Worm (Caenorhabditis elegans) whole organism, mixed stage, embryonic: Measurements from ENCODE around the gene acp-2.

Experiments
- M03D4.4 ChIP-seq: sonication (generic microtip); optimal IDR thresholded peaks from 2 replicates; lab custom pipeline; 2017; ENCODE audit warnings: mild to moderate bottlenecking, missing genetic modification characterization, missing compliant biosample characterization
- bed-3 ChIP-seq: fragments of 200-800 bp; sonication (Bioruptor generic); optimal IDR thresholded peaks from 3 replicates; lab custom pipeline; 2018; ENCODE audit warnings: mild to moderate bottlenecking, missing genetic modification characterization, moderate library complexity, missing compliant biosample characterization
- blmp-1 ChIP-seq: fragments of 150-350 bp; optimal IDR thresholded peaks from 2 replicates; lab custom pipeline; 2014; ENCODE audit warnings: missing biosample characterization, missing genetic modification characterization
- ceh-39 ChIP-seq: fragments of 150-350 bp; optimal IDR thresholded peaks from 2 replicates; lab custom pipeline; 2014; ENCODE audit warnings: missing biosample characterization, missing genetic modification characterization
- ceh-43 ChIP-seq: fragments of 200-800 bp; sonication (Bioruptor generic); optimal IDR thresholded peaks from 2 replicates; lab custom pipeline; 2018; ENCODE audit warnings: mild to moderate bottlenecking, missing genetic modification characterization, moderate library complexity, missing compliant biosample characterization
- ceh-83 ChIP-seq: fragments of 200-800 bp; sonication (Bioruptor generic); optimal IDR thresholded peaks from 2 replicates; lab custom pipeline; 2018; ENCODE audit warnings: mild to moderate bottlenecking, missing genetic modification characterization, missing compliant biosample characterization
- ces-1 ChIP-seq: fragments of 150-350 bp; optimal IDR thresholded peaks from 2 replicates; lab custom pipeline; 2014; ENCODE audit warnings: missing biosample characterization, missing genetic modification reagents, missing genetic modification characterization
- cnd-1 ChIP-seq: fragments of 200-800 bp; sonication (Bioruptor generic); optimal IDR thresholded peaks from 2 replicates; lab custom pipeline; 2018; ENCODE audit warnings: mild to moderate bottlenecking, missing genetic modification characterization, missing compliant biosample characterization
- drap-1 ChIP-seq: fragments of 200-800 bp; sonication (Bioruptor generic); optimal IDR thresholded peaks from 3 replicates; lab custom pipeline; 2018; ENCODE audit warnings: mild to moderate bottlenecking, missing genetic modification characterization, missing compliant biosample characterization
- elt-1 ChIP-seq: sonication (generic microtip); optimal IDR thresholded peaks from 2 replicates; lab custom pipeline; 2017; ENCODE audit warnings: missing genetic modification characterization, mild to moderate bottlenecking, missing compliant biosample characterization, antibody characterized with exemption, moderate library complexity, borderline replicate concordance; ENCODE audit not compliant: insufficient read depth
- elt-3 ChIP-seq: fragments of 150-350 bp; optimal IDR thresholded peaks from 2 replicates; lab custom pipeline; 2014; ENCODE audit warnings: missing biosample characterization, missing genetic modification characterization
- flh-1 ChIP-seq: fragments of 200-800 bp; sonication (Bioruptor generic); optimal IDR thresholded peaks from 2 replicates; lab custom pipeline; 2018; ENCODE audit warnings: mild to moderate bottlenecking, missing genetic modification characterization, moderate library complexity, missing compliant biosample characterization
- ham-2 ChIP-seq: fragments of 200-800 bp; sonication (Bioruptor generic); optimal IDR thresholded peaks from 2 replicates; lab custom pipeline; 2018; ENCODE audit warnings: mild to moderate bottlenecking, missing genetic modification characterization, missing compliant biosample characterization
- hlh-1 ChIP-seq: fragments of 150-350 bp; optimal IDR thresholded peaks from 2 replicates; lab custom pipeline; 2014; ENCODE audit warnings: missing biosample characterization, missing genetic modification reagents, missing genetic modification characterization
- lin-13 ChIP-seq: fragments of 150-350 bp; optimal IDR thresholded peaks from 2 replicates; lab custom pipeline; 2014; ENCODE audit warnings: missing biosample characterization, missing genetic modification characterization
- lin-32 ChIP-seq: fragments of 200-800 bp; sonication (Bioruptor generic); optimal IDR thresholded peaks from 2 replicates; lab custom pipeline; 2018; ENCODE audit warnings: mild to moderate bottlenecking, missing genetic modification characterization, missing compliant biosample characterization
- lsy-2 ChIP-seq: fragments of 150-350 bp; optimal IDR thresholded peaks from 2 replicates; lab custom pipeline; 2014; ENCODE audit warnings: missing biosample characterization, missing genetic modification characterization
- mab-5 ChIP-seq: fragments of 150-350 bp; optimal IDR thresholded peaks from 2 replicates; lab custom pipeline; 2014; ENCODE audit warnings: missing biosample characterization, missing genetic modification characterization
- mep-1 ChIP-seq: fragments of 150-350 bp; optimal IDR thresholded peaks from 2 replicates; lab custom pipeline; 2017; ENCODE audit warnings: missing biosample characterization, missing genetic modification reagents, missing genetic modification characterization, inconsistent platforms
- mls-2 ChIP-seq: sonication (generic microtip); optimal IDR thresholded peaks from 2 replicates; lab custom pipeline; 2016; ENCODE audit warnings: mild to moderate bottlenecking, missing genetic modification characterization, moderate library complexity, missing compliant biosample characterization
- nhr-12 ChIP-seq: fragments of 150-350 bp; optimal IDR thresholded peaks from 2 replicates; lab custom pipeline; 2014; ENCODE audit warnings: missing biosample characterization, missing genetic modification characterization
- nhr-2 ChIP-seq: fragments of 150-350 bp; optimal IDR thresholded peaks from 2 replicates; lab custom pipeline; 2014; ENCODE audit warnings: missing biosample characterization, missing genetic modification characterization
- nhr-237 ChIP-seq: fragments of 150-350 bp; optimal IDR thresholded peaks from 2 replicates; lab custom pipeline; 2014; ENCODE audit warnings: missing biosample characterization, missing genetic modification characterization
- nhr-28 ChIP-seq: fragments of 150-350 bp; optimal IDR thresholded peaks from 2 replicates; lab custom pipeline; 2014; ENCODE audit warnings: missing biosample characterization, missing genetic modification characterization
- nhr-76 ChIP-seq: sonication (generic microtip); optimal IDR thresholded peaks from 2 replicates; lab custom pipeline; 2017; ENCODE audit warnings: missing biosample characterization, missing genetic modification characterization
- pha-4 ChIP-seq: fragments of 150-350 bp; optimal IDR thresholded peaks from 2 replicates; lab custom pipeline; 2018; ENCODE audit warnings: missing biosample characterization, missing genetic modification reagents, missing genetic modification characterization
- sem-2 ChIP-seq: fragments of 200-800 bp; sonication (Bioruptor generic); optimal IDR thresholded peaks from 2 replicates; lab custom pipeline; 2018; ENCODE audit warnings: mild to moderate bottlenecking, missing genetic modification characterization, missing compliant biosample characterization
- snpc-4 ChIP-seq: fragments of 150-350 bp; optimal IDR thresholded peaks from 2 replicates; lab custom pipeline; 2014; ENCODE audit warnings: missing biosample characterization, missing genetic modification characterization
- sptf-1 ChIP-seq: sonication (generic microtip); optimal IDR thresholded peaks from 2 replicates; lab custom pipeline; 2017; ENCODE audit warnings: mild to moderate bottlenecking, missing genetic modification characterization, moderate library complexity, missing compliant biosample characterization
- tbx-8 ChIP-seq: fragments of 200-800 bp; sonication (Bioruptor generic); optimal IDR thresholded peaks from 2 replicates; lab custom pipeline; 2018; ENCODE audit warnings: mild to moderate bottlenecking, missing genetic modification characterization, moderate library complexity, missing compliant biosample characterization
- unc-120 ChIP-seq: sonication (generic microtip); optimal IDR thresholded peaks from 2 replicates; lab custom pipeline; 2017; ENCODE audit warnings: missing genetic modification characterization, missing compliant biosample characterization; ENCODE audit not compliant: poor library complexity, severe bottlenecking
- unc-39 ChIP-seq: fragments of 150-350 bp; optimal IDR thresholded peaks from 2 replicates; lab custom pipeline; 2014; ENCODE audit warnings: missing biosample characterization, missing genetic modification characterization
- unc-62 ChIP-seq: fragments of 150-350 bp; optimal IDR thresholded peaks from 2 replicates; lab custom pipeline; 2014; ENCODE audit warnings: missing biosample characterization, missing genetic modification reagents, missing genetic modification characterization
- zip-8 ChIP-seq: fragments of 150-350 bp; optimal IDR thresholded peaks from 2 replicates; lab custom pipeline; 2014; ENCODE audit warnings: missing biosample characterization, missing genetic modification characterization
- ztf-11 ChIP-seq: fragments of 150-350 bp; optimal IDR thresholded peaks from 2 replicates; lab custom pipeline; 2014; ENCODE audit warnings: missing biosample characterization, missing genetic modification characterization

acp-2 gene

ce11 chrII:8449660-8450118, 17.8 kb upstream of the acp-2 start, which contains the start of gene F22B5.4:
Gene F22B5.4 (plus strand): TSS chrII:8449710.
- TF ChIP-seq tbx-8 (GFP tag; lab: Kevin White, UChicago) (no peak), nhr-2 (no peak), unc-62 (GFP tag; lab: Kevin White, UChicago) (no peak), snpc-4 (tag; lab: Kevin White, UChicago) (no peak), hlh-1 (tag; lab: Kevin White, UChicago) (no peak), unc-39 (no peak), mab-5 (tag; lab: Kevin White, UChicago) (no peak), drap-1 (GFP tag; lab: Kevin White, UChicago) (no peak), cnd-1 (tag; lab: Kevin White, UChicago) (no peak), ces-1 (GFP tag; lab: Kevin White, UChicago) (no peak), ceh-43 (GFP tag; lab: Kevin White, UChicago) (no peak), elt-1 (no peak), nhr-12 (tag; lab: Kevin White, UChicago) (no peak), mls-2 (tag; lab: Kevin White, UChicago) (no peak), lin-13 (tag; lab: Kevin White, UChicago) (no peak), flh-1 (GFP tag; lab: Kevin White, UChicago) (no peak), mep-1 (no peak)

- TF ChIP-seq cnd-1 (tag; lab: Kevin White, UChicago) (no peak), nhr-237 (tag; lab: Kevin White, UChicago) (no peak), unc-62 (GFP tag; lab: Kevin White, UChicago) (no peak), snpc-4 (tag; lab: Kevin White, UChicago) (no peak), flh-1 (GFP tag; lab: Kevin White, UChicago) (no peak), sptf-1 (tag; lab: Kevin White, UChicago) (no peak), elt-3 (tag; lab: Kevin White, UChicago) (no peak), lin-13 (tag; lab: Kevin White, UChicago) (no peak), mab-5 (tag; lab: Kevin White, UChicago) (no peak), nhr-28 (tag; lab: Kevin White, UChicago) (no peak)
Observed at ce11 chrII:8446731-8447130, 14.9 kb upstream of the acp-2 start, which contains the start of gene cut-3. Gene cut-3 (minus strand): TSS chrII:8446831.

DNA sequence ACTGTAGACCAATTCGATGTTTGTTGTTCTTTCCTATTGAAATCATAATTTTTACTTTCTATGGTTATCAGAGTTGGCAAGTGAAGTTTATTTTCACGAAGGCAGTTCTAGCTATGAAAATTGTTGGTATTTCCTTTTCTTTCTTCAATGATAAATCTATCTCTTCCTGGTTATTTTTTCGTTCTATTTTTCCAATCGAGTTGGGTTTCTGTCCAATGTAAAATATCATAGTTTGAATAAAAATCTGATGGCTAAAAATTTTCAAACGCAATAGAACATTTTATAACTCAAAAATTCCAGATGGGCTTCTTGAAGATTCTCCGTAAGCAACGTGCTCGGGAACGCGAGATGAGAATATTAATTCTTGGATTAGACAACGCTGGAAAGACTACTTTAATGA, 12.2 kb upstream of the acp-2 start, which contains the start of gene evl-20:
Gene evl-20, plus strand, starts transcription at position 301 of the 400 bp plus-strand sequence.
- no peak for TF ChIP-seq ham-2
- no peak for TF ChIP-seq nhr-237 (tag; lab: Kevin White, UChicago)
- no peak for TF ChIP-seq blmp-1 (tag; lab: Kevin White, UChicago)
- TF ChIP-seq lin-13 (tag; lab: Kevin White, UChicago), result no peak
- no peak for TF ChIP-seq sem-2

DNA sequence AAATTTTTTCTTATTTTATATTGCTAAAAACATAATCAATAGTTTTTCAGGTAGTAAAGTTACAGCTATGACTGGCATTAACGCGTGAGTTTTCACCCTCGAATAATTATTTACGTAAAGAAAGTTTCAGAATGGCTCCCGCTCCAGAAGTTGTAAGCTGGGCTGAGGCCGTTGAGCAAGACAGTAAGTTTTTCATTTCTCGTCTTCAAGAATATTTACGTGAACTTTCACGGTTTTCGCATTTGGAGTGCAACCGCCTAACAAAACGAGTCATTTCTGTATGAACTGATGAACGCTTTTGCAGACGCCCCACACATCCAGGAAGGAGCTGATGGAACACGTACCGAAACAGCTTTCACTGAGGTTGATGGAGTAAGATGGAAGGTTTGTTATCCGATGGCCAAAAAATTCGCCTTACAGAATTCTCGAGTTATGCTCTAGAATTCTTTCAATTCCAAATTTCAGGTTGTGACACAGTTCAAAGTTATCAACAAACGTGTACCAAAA, 10.9 kb upstream of the acp-2 start, which contains the start of gene eif-3.G:
Gene eif-3.G, plus strand, starts transcription at position 51 of the 507 bp plus-strand sequence.
- TF ChIP-seq ztf-11 (tag; lab: Kevin White, UChicago), result no peak
- TF ChIP-seq M03D4.4, result no peak
- no peak for TF ChIP-seq sem-2

DNA sequence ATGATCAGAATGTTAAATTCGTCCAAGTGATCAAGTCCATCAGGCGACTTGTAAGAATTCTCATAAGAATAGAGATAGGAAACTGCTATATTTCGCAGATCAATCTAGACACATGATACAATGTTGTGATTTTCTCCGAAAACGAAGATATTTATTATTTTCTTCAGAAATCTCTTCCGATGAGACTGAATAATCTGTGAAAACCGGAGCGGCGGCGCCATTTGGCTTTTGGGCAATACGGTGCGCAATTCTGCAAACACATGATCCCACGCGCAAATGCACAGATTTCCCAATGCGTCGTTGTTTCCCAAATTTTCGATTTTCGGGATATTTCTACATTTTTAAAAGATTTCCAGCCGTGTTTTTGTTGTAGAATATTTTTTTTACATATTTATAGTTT, 10.3 kb upstream of the acp-2 start:
- TF ChIP-seq ceh-39 (no peak), nhr-237 (tag; lab: Kevin White, UChicago) (peak; percentile 47), M03D4.4 (no peak), sem-2 (no peak), bed-3 (no peak), ceh-83 (GFP tag; lab: Kevin White, UChicago) (no peak), tbx-8 (GFP tag; lab: Kevin White, UChicago) (no peak), pha-4 (tag; lab: Kevin White, UChicago) (no peak), lin-32 (peak; percentile 17), nhr-12 (tag; lab: Kevin White, UChicago) (no peak), zip-8 (no peak), unc-120 (tag; lab: Kevin White, UChicago) (peak; percentile 78), mep-1 (peak; percentile 73), cnd-1 (tag; lab: Kevin White, UChicago) (no peak), lsy-2 (tag; lab: Kevin White, UChicago) (peak; percentile 92), ces-1 (GFP tag; lab: Kevin White, UChicago) (peak; percentile 4), flh-1 (GFP tag; lab: Kevin White, UChicago) (no peak), ceh-43 (GFP tag; lab: Kevin White, UChicago) (no peak), mls-2 (tag; lab: Kevin White, UChicago) (no peak), mab-5 (tag; lab: Kevin White, UChicago) (no peak), ham-2 (peak; percentile 33), lin-13 (tag; lab: Kevin White, UChicago) (peak; percentile 34), unc-39 (no peak), hlh-1 (tag; lab: Kevin White, UChicago) (peak; percentile 3), sptf-1 (tag; lab: Kevin White, UChicago) (no peak), ztf-11 (tag; lab: Kevin White, UChicago) (no peak), drap-1 (GFP tag; lab: Kevin White, UChicago) (no peak), elt-1 (no peak), snpc-4 (tag; lab: Kevin White, UChicago) (no peak), nhr-28 (tag; lab: Kevin White, UChicago) (no peak), nhr-76 (tag; lab: Kevin White, UChicago) (no peak), blmp-1 (tag; lab: Kevin White, UChicago) (no peak), nhr-2 (no peak)
